Fruit fly (Drosophila melanogaster): Measurements from ENCODE around the gene Raf.
A peak's percentile ranks its signal among the peaks of the same experiment; 100 is the strongest.

Gene Raf

DNA sequence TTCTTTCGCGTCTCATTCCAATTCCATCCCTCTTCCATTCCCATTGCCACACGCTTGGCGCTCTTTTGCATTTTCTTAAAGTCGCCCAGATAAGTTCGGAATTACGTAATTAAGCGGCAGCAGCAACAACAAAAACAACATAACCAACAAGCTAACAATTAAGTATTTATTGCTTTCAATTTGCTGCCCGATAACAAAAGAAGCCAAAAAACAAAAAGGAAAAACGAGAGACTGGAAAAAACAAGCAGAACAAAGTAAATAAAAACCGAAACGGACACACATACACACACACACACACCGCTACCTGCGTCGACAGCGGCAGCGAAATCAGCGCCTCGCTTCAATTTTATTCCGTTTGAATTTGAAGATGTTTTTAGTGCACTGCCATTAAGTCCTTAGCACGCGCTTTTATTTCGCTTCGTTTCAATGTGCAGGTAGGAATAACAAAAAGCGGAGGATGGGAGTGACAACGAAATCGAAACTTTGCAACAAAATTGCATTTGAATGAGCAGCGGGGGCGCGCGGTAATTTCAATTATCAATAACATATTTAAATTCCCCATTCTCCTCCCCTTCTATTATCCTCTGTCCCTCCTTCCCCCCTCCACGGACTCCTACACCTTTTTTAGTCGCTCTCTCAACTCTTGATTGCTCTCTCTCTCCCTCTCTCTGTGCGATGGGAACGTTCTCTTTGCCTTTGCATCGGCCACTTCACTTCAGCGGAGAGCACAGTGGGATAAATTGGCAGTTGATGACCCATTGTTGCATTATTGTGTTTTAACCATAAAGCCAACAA lies at the start of gene Raf:
Gene Raf (plus strand): TSS at position 32 of the 795 bp plus-strand sequence.
- TF ChIP-seq EcR (GFP tag; optimal IDR thresholded peaks at IDR 0.05) (no peak), pan (optimal IDR thresholded peaks at IDR 0.05) (no peak), Dll (optimal IDR thresholded peaks at IDR 0.05) (peak; percentile 77), CG8478 (optimal IDR thresholded peaks at IDR 0.05) (no peak), psq (optimal IDR thresholded peaks at IDR 0.05) (no peak), usp (GFP tag; optimal IDR thresholded peaks at IDR 0.05) (no peak)

DNA sequence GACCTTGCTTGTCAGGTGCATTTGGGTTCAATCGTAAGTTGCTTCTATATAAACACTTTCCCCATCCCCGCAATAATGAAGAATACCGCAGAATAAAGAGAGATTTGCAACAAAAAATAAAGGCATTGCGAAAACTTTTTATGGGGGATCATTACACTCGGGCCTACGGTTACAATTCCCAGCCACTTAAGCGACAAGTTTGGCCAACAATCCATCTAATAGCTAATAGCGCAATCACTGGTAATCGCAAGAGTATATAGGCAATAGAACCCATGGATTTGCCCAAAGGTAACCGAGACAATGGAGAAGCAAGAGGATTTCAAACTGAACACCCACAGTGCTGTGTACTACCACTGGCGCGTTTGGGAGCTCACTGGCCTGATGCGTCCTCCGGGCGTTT lies 49.3 kb upstream of the Raf start, which contains the start of gene Or2a:
Gene Or2a (plus strand): TSS at position 301 of the 400 bp plus-strand sequence.
- TF ChIP-seq psq (optimal IDR thresholded peaks at IDR 0.05): no peak
- no peak for TF ChIP-seq Dll (optimal IDR thresholded peaks at IDR 0.05)
- TF ChIP-seq pan (optimal IDR thresholded peaks at IDR 0.05): no peak
- TF ChIP-seq CG8478 (optimal IDR thresholded peaks at IDR 0.05): no peak
- no peak for TF ChIP-seq usp (GFP tag; optimal IDR thresholded peaks at IDR 0.05)
- no peak for TF ChIP-seq EcR (GFP tag; optimal IDR thresholded peaks at IDR 0.05)

DNA sequence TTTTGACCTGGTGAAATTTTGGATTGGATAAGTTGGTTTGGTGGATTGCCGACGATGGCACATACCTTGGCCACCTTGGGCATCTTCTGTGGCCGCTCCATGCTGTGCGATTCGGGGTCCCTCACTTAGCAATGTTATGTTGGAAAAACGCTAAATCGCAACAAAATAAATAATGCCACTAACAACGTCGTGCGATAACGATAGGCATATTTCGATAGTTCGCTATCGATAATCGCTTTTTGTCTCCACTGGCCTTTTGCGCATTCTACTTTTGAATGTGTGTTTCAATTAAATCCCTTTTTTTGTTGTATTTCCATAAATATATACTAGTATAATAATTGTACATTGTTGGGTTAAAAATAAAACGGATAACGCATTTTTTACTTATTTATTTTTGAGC lies 45.5 kb upstream of the Raf start, which contains the start of gene crn:
Gene crn (minus strand): TSS at position 221 of the 400 bp plus-strand sequence.
- TF ChIP-seq pan (optimal IDR thresholded peaks at IDR 0.05): no peak
- TF ChIP-seq usp (GFP tag; optimal IDR thresholded peaks at IDR 0.05): no peak
- no peak for TF ChIP-seq EcR (GFP tag; optimal IDR thresholded peaks at IDR 0.05)
- TF ChIP-seq CG8478 (optimal IDR thresholded peaks at IDR 0.05): no peak
- no peak for TF ChIP-seq psq (optimal IDR thresholded peaks at IDR 0.05)
- TF ChIP-seq Dll (optimal IDR thresholded peaks at IDR 0.05): no peak

DNA sequence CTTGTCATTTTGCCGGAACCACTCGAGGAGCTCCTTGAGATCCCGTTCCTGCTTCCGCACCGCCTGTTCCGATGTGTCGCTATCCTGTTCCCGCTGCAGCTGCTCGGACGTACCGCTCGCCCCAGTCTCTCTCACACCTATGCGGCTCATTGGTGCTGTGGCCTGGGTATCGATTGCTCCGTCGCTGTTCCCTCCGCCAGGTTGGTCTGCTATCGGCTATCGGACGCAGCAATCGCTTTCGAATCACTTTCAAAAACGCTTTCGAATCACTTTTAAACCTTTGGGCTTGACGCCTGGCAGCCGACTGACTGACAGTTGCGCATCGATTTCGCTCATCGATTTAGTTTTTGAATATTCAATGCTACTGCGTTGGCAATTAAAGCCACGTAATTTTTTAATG lies 43.6 kb upstream of the Raf start, which contains the start of gene CG3191:
Gene CG3191 (minus strand): TSS at position 306 of the 400 bp plus-strand sequence.
- no peak for TF ChIP-seq Dll (optimal IDR thresholded peaks at IDR 0.05)
- TF ChIP-seq usp (GFP tag; optimal IDR thresholded peaks at IDR 0.05): no peak
- TF ChIP-seq psq (optimal IDR thresholded peaks at IDR 0.05): no peak
- no peak for TF ChIP-seq pan (optimal IDR thresholded peaks at IDR 0.05)
- TF ChIP-seq CG8478 (optimal IDR thresholded peaks at IDR 0.05): no peak
- no peak for TF ChIP-seq EcR (GFP tag; optimal IDR thresholded peaks at IDR 0.05)

DNA sequence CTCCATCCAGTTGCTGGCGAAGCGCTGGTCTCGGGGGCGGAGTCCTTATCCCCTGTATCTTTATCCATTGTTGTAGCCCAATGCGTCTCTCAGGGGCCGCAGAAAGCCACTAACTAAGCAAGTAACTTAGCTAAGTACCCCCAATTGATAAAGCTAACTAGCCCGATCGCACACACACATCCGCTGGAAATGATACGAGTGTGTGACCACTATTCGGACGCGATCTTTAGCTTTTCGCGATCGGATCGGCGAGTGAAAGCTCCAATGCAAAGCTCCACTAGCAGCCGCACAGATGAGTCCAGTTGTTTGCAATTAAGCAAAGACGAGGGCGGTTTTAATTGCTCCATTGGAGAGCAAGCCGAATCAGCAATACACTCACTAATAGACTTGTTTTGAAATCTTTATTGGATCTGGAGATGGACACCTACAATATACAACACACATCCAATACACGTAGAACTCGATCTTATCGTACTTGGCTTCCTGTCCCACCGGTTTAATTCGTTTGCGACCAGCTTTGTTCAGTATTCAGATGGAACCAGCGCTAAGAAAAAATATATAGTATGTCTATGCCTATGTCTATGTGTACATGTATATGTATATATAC lies 41.1 kb upstream of the Raf start, which contains the start of gene CG3091:
Gene CG3091 (minus strand): TSS at position 178 of the 607 bp plus-strand sequence.
- no peak for TF ChIP-seq Dll (optimal IDR thresholded peaks at IDR 0.05)
- TF ChIP-seq pan (optimal IDR thresholded peaks at IDR 0.05): no peak
- TF ChIP-seq EcR (GFP tag; optimal IDR thresholded peaks at IDR 0.05): no peak

DNA sequence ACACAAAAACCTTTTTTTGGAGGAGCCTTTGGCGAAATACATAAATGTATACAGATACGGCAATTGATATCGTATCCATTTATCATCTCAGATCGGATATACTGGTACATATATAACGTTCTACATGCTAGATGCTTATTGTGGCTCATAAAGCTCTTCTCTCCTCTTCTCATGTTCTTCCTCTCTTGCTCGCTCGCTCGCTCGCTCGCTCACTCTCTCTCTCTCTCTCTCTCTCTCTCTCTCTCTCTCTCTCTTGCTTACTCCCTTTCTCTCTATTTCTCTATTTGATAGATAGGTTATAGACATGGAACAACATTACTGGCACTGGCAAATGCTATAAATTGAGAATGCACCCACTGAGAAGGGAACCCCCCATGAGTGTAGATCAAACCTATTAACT lies 40.2 kb upstream of the Raf start:
- no peak for TF ChIP-seq pan (optimal IDR thresholded peaks at IDR 0.05)
- no peak for TF ChIP-seq usp (GFP tag; optimal IDR thresholded peaks at IDR 0.05)
- TF ChIP-seq Dll (optimal IDR thresholded peaks at IDR 0.05): no peak
- no peak for TF ChIP-seq psq (optimal IDR thresholded peaks at IDR 0.05)
- no peak for TF ChIP-seq EcR (GFP tag; optimal IDR thresholded peaks at IDR 0.05)

DNA sequence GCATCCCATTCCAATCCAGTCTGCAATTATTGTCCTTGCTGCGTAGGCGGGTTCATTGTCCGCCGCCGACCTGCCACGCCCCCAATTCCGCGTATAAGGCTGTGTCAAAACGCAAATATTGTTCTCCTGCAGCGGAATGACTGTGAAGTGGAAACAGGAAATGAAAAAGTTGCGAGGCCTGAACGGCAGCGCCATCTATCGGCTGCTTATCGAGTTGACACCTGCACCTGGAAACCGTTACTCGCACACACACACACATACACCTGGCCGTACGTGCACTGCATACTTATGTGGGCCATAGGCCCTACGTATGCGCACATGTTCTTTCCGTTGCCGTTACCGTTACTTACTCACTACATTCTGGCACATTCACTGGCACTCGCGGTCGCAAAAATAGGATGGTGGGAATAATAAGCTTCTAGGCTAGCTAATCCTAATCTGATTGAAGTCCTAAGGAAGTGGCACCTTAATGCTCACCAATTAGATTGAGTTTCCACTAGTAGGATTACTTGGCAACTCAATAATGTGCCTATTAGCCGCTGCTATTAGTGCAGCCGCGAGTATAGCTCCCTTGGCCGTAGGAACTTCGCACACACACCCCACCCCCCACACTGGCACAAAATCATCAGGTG lies 36.5 kb upstream of the Raf start:
- TF ChIP-seq psq (optimal IDR thresholded peaks at IDR 0.05) (no peak), pan (optimal IDR thresholded peaks at IDR 0.05) (no peak), EcR (GFP tag; optimal IDR thresholded peaks at IDR 0.05) (no peak), Dll (optimal IDR thresholded peaks at IDR 0.05) (no peak), usp (GFP tag; optimal IDR thresholded peaks at IDR 0.05) (no peak), CG8478 (optimal IDR thresholded peaks at IDR 0.05) (no peak)

DNA sequence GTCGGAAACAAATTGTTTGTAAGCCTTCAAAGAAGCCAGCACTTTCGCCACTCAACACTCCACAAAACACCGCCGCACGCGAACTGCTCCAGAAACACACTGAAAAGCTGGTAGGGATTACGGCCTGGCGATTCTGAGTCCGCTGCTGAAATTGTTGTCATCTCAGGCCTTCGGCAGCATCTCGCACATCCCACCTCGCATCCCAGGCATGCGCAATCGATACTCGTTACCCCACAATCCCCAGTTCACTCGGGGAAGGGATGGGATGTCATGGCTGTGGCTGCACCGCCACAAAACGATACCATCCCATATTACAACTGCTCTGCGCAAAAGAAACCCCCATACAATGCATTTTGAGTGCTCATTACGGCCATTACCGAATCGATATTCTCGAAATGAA lies 35.5 kb upstream of the Raf start, which contains the start of gene CG3078:
Gene CG3078 (minus strand): TSS at position 101 of the 400 bp plus-strand sequence.
- no peak for TF ChIP-seq usp (GFP tag; optimal IDR thresholded peaks at IDR 0.05)
- TF ChIP-seq Dll (optimal IDR thresholded peaks at IDR 0.05): no peak
- TF ChIP-seq EcR (GFP tag; optimal IDR thresholded peaks at IDR 0.05): no peak
- TF ChIP-seq psq (optimal IDR thresholded peaks at IDR 0.05): no peak
- TF ChIP-seq pan (optimal IDR thresholded peaks at IDR 0.05): no peak
- TF ChIP-seq CG8478 (optimal IDR thresholded peaks at IDR 0.05): no peak

DNA sequence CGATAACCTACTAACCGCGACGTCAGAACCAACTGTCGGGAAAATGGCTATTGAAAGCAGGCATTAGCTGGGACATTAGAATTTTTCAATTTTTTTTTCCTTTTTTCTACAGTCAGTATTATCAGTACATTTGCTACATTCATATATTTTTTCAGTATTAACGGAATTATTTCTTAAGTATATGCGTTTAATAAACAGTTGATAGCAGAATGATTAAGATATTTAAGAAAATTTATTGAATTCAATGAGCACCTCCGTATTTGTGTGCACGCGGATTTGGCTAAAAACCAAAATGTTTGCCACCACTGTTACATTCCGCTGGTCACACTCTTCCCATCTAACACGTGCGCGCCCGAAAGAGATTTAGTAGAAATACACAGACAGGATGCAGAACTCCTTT lies 32.8 kb upstream of the Raf start, which contains the start of the genes temp and CG3071:
Gene temp (minus strand): TSS at position 5 of the 400 bp plus-strand sequence.
Gene CG3071 (plus strand): TSS at position 327 of the 400 bp plus-strand sequence.
- TF ChIP-seq pan (optimal IDR thresholded peaks at IDR 0.05): no peak
- TF ChIP-seq psq (optimal IDR thresholded peaks at IDR 0.05): no peak
- no peak for TF ChIP-seq CG8478 (optimal IDR thresholded peaks at IDR 0.05)
- TF ChIP-seq EcR (GFP tag; optimal IDR thresholded peaks at IDR 0.05): no peak
- no peak for TF ChIP-seq Dll (optimal IDR thresholded peaks at IDR 0.05)
- no peak for TF ChIP-seq usp (GFP tag; optimal IDR thresholded peaks at IDR 0.05)

DNA sequence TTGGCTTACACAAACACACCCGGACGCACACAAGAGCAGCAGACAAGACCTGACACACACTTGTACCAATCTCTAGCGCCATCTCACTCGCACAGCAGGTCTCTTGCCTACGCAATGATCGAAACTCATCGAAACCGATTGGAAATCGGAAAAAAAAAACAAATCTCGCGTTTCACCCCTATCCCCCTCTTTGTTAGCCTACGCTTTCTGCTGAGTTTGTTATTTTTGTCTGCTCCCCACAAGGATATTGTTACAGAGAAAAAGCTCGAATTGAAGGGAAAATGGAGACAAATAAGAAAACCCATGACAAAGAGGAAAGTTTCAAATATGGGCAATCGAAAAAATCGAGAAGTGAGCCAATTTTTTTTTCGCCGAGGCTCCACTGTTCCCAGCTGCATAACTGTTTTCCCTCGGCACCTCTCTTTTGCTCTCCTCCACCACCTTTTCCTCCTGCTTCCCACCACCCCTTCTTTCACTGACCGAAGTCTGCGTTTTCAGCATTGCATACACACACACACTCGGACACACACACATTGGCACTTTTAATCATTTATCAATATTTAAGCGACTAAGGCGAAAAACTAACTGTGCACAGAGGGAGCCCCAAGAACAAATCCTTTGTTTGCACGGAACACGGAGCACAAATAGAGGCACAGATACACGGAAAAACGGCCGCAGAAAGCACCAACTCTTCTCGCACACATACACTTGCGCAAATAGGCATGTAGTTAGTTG lies 25.3 kb upstream of the Raf start:
- TF ChIP-seq pan (optimal IDR thresholded peaks at IDR 0.05): no peak
- no peak for TF ChIP-seq usp (GFP tag; optimal IDR thresholded peaks at IDR 0.05)
- no peak for TF ChIP-seq psq (optimal IDR thresholded peaks at IDR 0.05)
- TF ChIP-seq EcR (GFP tag; optimal IDR thresholded peaks at IDR 0.05): no peak
- no peak for TF ChIP-seq Dll (optimal IDR thresholded peaks at IDR 0.05)
- no peak for TF ChIP-seq CG8478 (optimal IDR thresholded peaks at IDR 0.05)

DNA sequence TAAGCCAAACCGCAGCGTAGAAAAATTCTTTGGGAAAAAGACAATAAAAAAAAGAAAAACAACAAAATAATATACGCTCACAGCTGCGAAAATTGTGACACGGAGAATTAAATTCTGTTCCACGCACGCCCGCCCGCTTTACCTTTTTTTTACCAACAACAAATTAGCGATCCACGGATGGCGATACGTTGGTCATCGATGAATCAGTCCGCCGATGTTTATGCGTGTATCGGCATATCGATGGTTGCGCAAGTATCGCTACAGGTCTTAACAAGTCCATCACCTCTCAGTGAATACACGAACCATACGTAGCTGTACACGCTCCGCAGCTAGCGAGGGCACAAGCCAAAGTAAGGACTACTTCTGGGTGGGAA lies 24.7 kb upstream of the Raf start, which contains the start of gene CG2924:
Gene CG2924 (minus strand): TSS at position 205 of the 374 bp plus-strand sequence.
- no peak for TF ChIP-seq pan (optimal IDR thresholded peaks at IDR 0.05)
- TF ChIP-seq Dll (optimal IDR thresholded peaks at IDR 0.05): no peak
- TF ChIP-seq CG8478 (optimal IDR thresholded peaks at IDR 0.05): no peak
- TF ChIP-seq psq (optimal IDR thresholded peaks at IDR 0.05): no peak
- TF ChIP-seq usp (GFP tag; optimal IDR thresholded peaks at IDR 0.05): no peak
- no peak for TF ChIP-seq EcR (GFP tag; optimal IDR thresholded peaks at IDR 0.05)
